Fruit fly (Drosophila melanogaster): Measurements from ENCODE around the gene CG43783.

Gene CG43783

dm6 chr3L:8978678-8979413 is 24.8 kb upstream of the CG43783 start (continued):
- TF ChIP-seq CG1603 (tag; optimal IDR thresholded peaks at IDR 0.05) = no peak
- TF ChIP-seq CG31441 (GFP tag; IDR thresholded peaks at IDR 0.05) = no peak
- TF ChIP-seq ro (GFP tag; IDR thresholded peaks at IDR 0.05) = no peak
- TF ChIP-seq dysf (GFP tag; IDR thresholded peaks at IDR 0.05) = no peak
- no peak for TF ChIP-seq seq (GFP tag; IDR thresholded peaks at IDR 0.05)
- no peak for TF ChIP-seq Tbp (GFP tag; optimal IDR thresholded peaks at IDR 0.05)
- peak; percentile 83 to 89 for TF ChIP-seq Trl (optimal IDR thresholded peaks at IDR 0.05)
- TF ChIP-seq Trl (GFP tag; optimal IDR thresholded peaks at IDR 0.05) = no peak
- TF ChIP-seq pzg (GFP tag; optimal IDR thresholded peaks at IDR 0.05) = no peak
- no peak for TF ChIP-seq croc (GFP tag; conservative IDR thresholded peaks at IDR 0.05)
- TF ChIP-seq Eip74EF (GFP tag; optimal IDR thresholded peaks at IDR 0.05) = peak in 1 of 2 experiments; percentile 41
- no peak for TF ChIP-seq CG12942 (GFP tag; optimal IDR thresholded peaks at IDR 0.05)
- TF ChIP-seq tap (tag; optimal IDR thresholded peaks at IDR 0.05) = no peak
- no peak for TF ChIP-seq CG4617 (GFP tag; optimal IDR thresholded peaks at IDR 0.05; ENCODE audit: borderline replicate concordance)
- no peak for TF ChIP-seq CG11247 (GFP tag; IDR thresholded peaks at IDR 0.05)
- TF ChIP-seq dimm (GFP tag; IDR thresholded peaks at IDR 0.05) = no peak
- TF ChIP-seq CG1792 (GFP tag; optimal IDR thresholded peaks at IDR 0.05) = no peak
- TF ChIP-seq CG10147 (GFP tag; optimal IDR thresholded peaks at IDR 0.05) = no peak
- no peak for TF ChIP-seq CG16813 (GFP tag; IDR thresholded peaks at IDR 0.05; ENCODE audit: partially characterized antibody)
- no peak for TF ChIP-seq NfI (GFP tag; optimal IDR thresholded peaks at IDR 0.05)
- no peak for TF ChIP-seq CG2678 (tag; optimal IDR thresholded peaks at IDR 0.05)
- TF ChIP-seq mirr (GFP tag; optimal IDR thresholded peaks at IDR 0.05) = no peak
- no peak for TF ChIP-seq org-1 (GFP tag; optimal IDR thresholded peaks at IDR 0.05)
- TF ChIP-seq CG18011 (GFP tag; optimal IDR thresholded peaks at IDR 0.05) = no peak
- TF ChIP-seq esg (GFP tag; conservative IDR thresholded peaks at IDR 0.05) = peak; percentile 25; the same call in 1 of the 2 replicates
- TF ChIP-seq nau (GFP tag; optimal IDR thresholded peaks at IDR 0.05) = no peak
- no peak for TF ChIP-seq gro (GFP tag; optimal IDR thresholded peaks at IDR 0.05)
- no peak for TF ChIP-seq bcd (GFP tag; optimal IDR thresholded peaks at IDR 0.05)
- peak; percentile 22 for TF ChIP-seq nmo (GFP tag; optimal IDR thresholded peaks at IDR 0.05)
- TF ChIP-seq Lim3 (GFP tag; IDR thresholded peaks at IDR 0.05) = no peak
- TF ChIP-seq vfl (GFP tag; optimal IDR thresholded peaks at IDR 0.05) = no peak
- TF ChIP-seq pnt (GFP tag; optimal IDR thresholded peaks at IDR 0.05) = no peak
- no peak for TF ChIP-seq CG10209 (GFP tag; optimal IDR thresholded peaks at IDR 0.05)
- no peak for TF ChIP-seq GATAe (GFP tag; conservative IDR thresholded peaks at IDR 0.05)
- TF ChIP-seq ATbp (GFP tag; optimal IDR thresholded peaks at IDR 0.05) = peak; percentile 40
- peak; percentile 9 for TF ChIP-seq CG10267 (tag; optimal IDR thresholded peaks at IDR 0.05)
- no peak for TF ChIP-seq CG18476 (GFP tag; optimal IDR thresholded peaks at IDR 0.05)
- no peak for TF ChIP-seq lbe (GFP tag; optimal IDR thresholded peaks at IDR 0.05)
- peak; percentile 15 for TF ChIP-seq sug (tag; optimal IDR thresholded peaks at IDR 0.05)
- TF ChIP-seq CG11723 (GFP tag; optimal IDR thresholded peaks at IDR 0.05) = no peak
- no peak for TF ChIP-seq Hsf (GFP tag; optimal IDR thresholded peaks at IDR 0.05)
- TF ChIP-seq CG13424 (tag; optimal IDR thresholded peaks at IDR 0.05) = no peak
- TF ChIP-seq CG13894 (tag; optimal IDR thresholded peaks at IDR 0.05) = no peak
- TF ChIP-seq H15 (GFP tag; IDR thresholded peaks at IDR 0.05) = no peak
- TF ChIP-seq ind (GFP tag; optimal IDR thresholded peaks at IDR 0.05) = no peak
- TF ChIP-seq lmd (GFP tag; IDR thresholded peaks at IDR 0.05) = peak; percentile 51
- TF ChIP-seq Xrp1 (GFP tag; IDR thresholded peaks at IDR 0.05) = 0 out of 2 replicates have a peak, but pooled peaks have one; percentile 21
- TF ChIP-seq gcm (GFP tag; optimal IDR thresholded peaks at IDR 0.05) = peak; percentile 65
- TF ChIP-seq sr (GFP tag; IDR thresholded peaks at IDR 0.05) = no peak
- no peak for TF ChIP-seq HLHmδ (GFP tag; optimal IDR thresholded peaks at IDR 0.05)

Data from whole organism, embryonic.